Fruit fly (Drosophila melanogaster): Measurements from ENCODE around the gene Pus10.

Gene Pus10

dm6 chr2L:158649-159257 lies 3.6 kb upstream of the Pus10 start, which contains the start of the genes CG33635 and spen (continued):
- TF ChIP-seq CG9139 (GFP tag; optimal IDR thresholded peaks at IDR 0.05) (peak; percentile 24), CG8319 (GFP tag; optimal IDR thresholded peaks at IDR 0.05) (no peak), CG7368 (GFP tag; optimal IDR thresholded peaks at IDR 0.05) (peak; percentile 1), Gug (GFP tag; IDR thresholded peaks at IDR 0.05) (no peak), CG3919 (GFP tag; optimal IDR thresholded peaks at IDR 0.05) (peak; percentile 59), topi (GFP tag; optimal IDR thresholded peaks at IDR 0.05) (peak; percentile 35), CG6163 (GFP tag; IDR thresholded peaks at IDR 0.05) (no peak), Eip93F (GFP tag; optimal IDR thresholded peaks at IDR 0.05) (peak; percentile 52), CG11294 (GFP tag; IDR thresholded peaks at IDR 0.05) (no peak), Sox14 (GFP tag; optimal IDR thresholded peaks at IDR 0.05) (peak; percentile 62), cyc (GFP tag; optimal IDR thresholded peaks at IDR 0.05) (no peak), CG11762 (GFP tag; optimal IDR thresholded peaks at IDR 0.05; ENCODE audit: insufficient read depth) (peak; percentile 20), pdm3 (GFP tag; optimal IDR thresholded peaks at IDR 0.05) (no peak), Hr39 (GFP tag; optimal IDR thresholded peaks at IDR 0.05) (no peak), Hr4 (GFP tag; optimal IDR thresholded peaks at IDR 0.05) (no peak), Met (GFP tag; optimal IDR thresholded peaks at IDR 0.05) (no peak), ss (GFP tag; optimal IDR thresholded peaks at IDR 0.05) (peak; percentile 13 to 48), esn (GFP tag; optimal IDR thresholded peaks at IDR 0.05) (peak; percentile 58), CG1621 (tag; optimal IDR thresholded peaks at IDR 0.05) (peak; percentile 52), CG4318 (GFP tag; optimal IDR thresholded peaks at IDR 0.05) (no peak), CG6854 (GFP tag; optimal IDR thresholded peaks at IDR 0.05) (peak; percentile 59), acj6 (GFP tag; optimal IDR thresholded peaks at IDR 0.05) (no peak), Ets96B (tag; optimal IDR thresholded peaks at IDR 0.05) (peak; percentile 37), fd85E (GFP tag; optimal IDR thresholded peaks at IDR 0.05) (peak; percentile 50), Eip75B (GFP tag; optimal IDR thresholded peaks at IDR 0.05) (peak; percentile 34), CG8632 (GFP tag; optimal IDR thresholded peaks at IDR 0.05) (no peak), Lpt (GFP tag; optimal IDR thresholded peaks at IDR 0.05) (no peak)

- TF ChIP-seq Sox14 (GFP tag; optimal IDR thresholded peaks at IDR 0.05) (peak; percentile 100), CG6854 (GFP tag; optimal IDR thresholded peaks at IDR 0.05) (peak; percentile 32), fd85E (GFP tag; optimal IDR thresholded peaks at IDR 0.05) (no peak), CG9139 (GFP tag; optimal IDR thresholded peaks at IDR 0.05) (no peak), Eip78C (GFP tag) (peak; percentile 59), CG3032 (tag; optimal IDR thresholded peaks at IDR 0.05) (peak; percentile 2), fkh (GFP tag; optimal IDR thresholded peaks at IDR 0.05) (peak; percentile 34), ss (GFP tag; optimal IDR thresholded peaks at IDR 0.05) (no peak)
These were observed 889 bp upstream of the Pus10 start, which contains the start of gene CG3436 for dm6 chr2L:155994-156393. CG3436 (plus strand) TSS chr2L:156029.

dm6 chr2L:153142-153541 lies 2.0 kb downstream of the Pus10 start, which contains the start of gene CG42399:
CG42399 (minus strand) TSS chr2L:153300.
- no peak for TF ChIP-seq Eip75B (GFP tag; optimal IDR thresholded peaks at IDR 0.05)
- TF ChIP-seq Hr39 (GFP tag; optimal IDR thresholded peaks at IDR 0.05) = no peak
- TF ChIP-seq CG3919 (GFP tag; optimal IDR thresholded peaks at IDR 0.05) = no peak
- no peak for TF ChIP-seq Sox15 (GFP tag; optimal IDR thresholded peaks at IDR 0.05)
- no peak for TF ChIP-seq CG8632 (GFP tag; optimal IDR thresholded peaks at IDR 0.05)

DNA sequence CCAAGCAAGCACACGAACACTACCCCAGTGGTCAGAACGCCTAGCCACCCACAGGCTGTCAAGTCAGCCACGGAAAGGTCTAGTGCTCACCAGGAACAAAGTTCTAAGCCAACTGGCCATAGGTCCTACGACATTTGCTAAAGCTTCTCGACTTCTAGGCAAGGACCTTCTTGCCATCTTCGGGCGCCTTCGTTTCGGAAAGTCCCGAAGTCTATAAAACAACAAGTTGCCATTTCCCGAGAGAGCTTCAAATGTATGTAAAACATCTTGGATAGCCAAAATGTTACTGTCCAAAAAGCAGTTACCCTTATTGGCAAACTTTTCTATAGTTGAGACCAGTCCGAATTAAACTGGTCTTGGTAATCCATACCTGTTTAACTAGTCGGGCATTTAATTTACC lies 8.6 kb downstream of the Pus10 start:
- TF ChIP-seq fd59A (GFP tag; optimal IDR thresholded peaks at IDR 0.05) = no peak
- TF ChIP-seq CG16779 (tag; optimal IDR thresholded peaks at IDR 0.05) = no peak
- TF ChIP-seq Lpt (GFP tag; optimal IDR thresholded peaks at IDR 0.05) = no peak

dm6 chr2L:143088-143487 lies 12.0 kb downstream of the Pus10 start, which contains the start of the genes CG31974 and CG11454:
CG31974 (minus strand) TSS chr2L:143091.
CG11454 (plus strand) TSS chr2L:143323.
- TF ChIP-seq Ets21C (GFP tag; optimal IDR thresholded peaks at IDR 0.05) (no peak), CG6163 (GFP tag; IDR thresholded peaks at IDR 0.05) (no peak), Sox15 (GFP tag; optimal IDR thresholded peaks at IDR 0.05) (no peak), Hr39 (GFP tag; optimal IDR thresholded peaks at IDR 0.05) (no peak), CG9139 (GFP tag; optimal IDR thresholded peaks at IDR 0.05) (no peak), CG11762 (GFP tag; optimal IDR thresholded peaks at IDR 0.05; ENCODE audit: insufficient read depth) (no peak), CG1621 (tag; optimal IDR thresholded peaks at IDR 0.05) (peak; percentile 83), CG34406 (GFP tag; optimal IDR thresholded peaks at IDR 0.05) (no peak)

All from whole organism, prepupa.